Worm (Caenorhabditis elegans) whole organism, midembryonic: Measurements from ENCODE around the gene R102.2.

Experiments
- T22C8.4 ChIP-seq: fragments of 200-800 bp; sonication (Bioruptor generic); IDR thresholded peaks from 2 replicates; pipeline ENCODE4 v1.3.6; 2022; ENCODE audit warnings: missing genetic modification characterization, missing compliant biosample characterization
- cog-1 ChIP-seq: sonication (generic microtip); optimal IDR thresholded peaks from 2 replicates; lab custom pipeline; 2016; ENCODE audit warnings: missing genetic modification characterization, missing compliant biosample characterization
- flt-1 ChIP-seq: fragments of 200-800 bp; sonication (Bioruptor generic); IDR thresholded peaks from 2 replicates; pipeline ENCODE4 v1.3.6; 2022; ENCODE audit warnings: missing genetic modification characterization, missing compliant biosample characterization
- klf-2 ChIP-seq: fragments of 200-800 bp; sonication (Bioruptor generic); conservative IDR thresholded peaks from 2 replicates; pipeline ENCODE4 v1.3.6; 2022; ENCODE audit warnings: missing genetic modification reagents, missing genetic modification characterization, missing compliant biosample characterization
- med-1 ChIP-seq: sonication (generic microtip); optimal IDR thresholded peaks from 2 replicates; lab custom pipeline; 2017; ENCODE audit warnings: missing genetic modification characterization, mild to moderate bottlenecking, missing compliant biosample characterization, antibody characterized with exemption, missing genetic modification reagents; ENCODE audit not compliant: insufficient read depth
- ref-1 ChIP-seq: fragments of 200-800 bp; sonication (Bioruptor generic); conservative IDR thresholded peaks from 2 replicates; pipeline ENCODE4 v1.3.6; 2022; ENCODE audit warnings: missing genetic modification reagents, missing genetic modification characterization, missing compliant biosample characterization
- tab-1 ChIP-seq: fragments of 200-800 bp; sonication (Bioruptor generic); IDR thresholded peaks from 2 replicates; pipeline ENCODE4 v1.3.6; 2022; ENCODE audit warnings: missing genetic modification characterization, missing compliant biosample characterization
- ztf-23 ChIP-seq: fragments of 200-800 bp; sonication (Bioruptor generic); IDR thresholded peaks from 2 replicates; pipeline ENCODE4 v1.3.6; 2022; ENCODE audit warnings: missing genetic modification reagents, missing genetic modification characterization, missing compliant biosample characterization
- ztf-29 ChIP-seq: fragments of 200-800 bp; sonication (Bioruptor generic); IDR thresholded peaks from 2 replicates; pipeline ENCODE4 v1.3.6; 2022; ENCODE audit warnings: missing genetic modification reagents, missing genetic modification characterization, missing compliant biosample characterization

DNA sequence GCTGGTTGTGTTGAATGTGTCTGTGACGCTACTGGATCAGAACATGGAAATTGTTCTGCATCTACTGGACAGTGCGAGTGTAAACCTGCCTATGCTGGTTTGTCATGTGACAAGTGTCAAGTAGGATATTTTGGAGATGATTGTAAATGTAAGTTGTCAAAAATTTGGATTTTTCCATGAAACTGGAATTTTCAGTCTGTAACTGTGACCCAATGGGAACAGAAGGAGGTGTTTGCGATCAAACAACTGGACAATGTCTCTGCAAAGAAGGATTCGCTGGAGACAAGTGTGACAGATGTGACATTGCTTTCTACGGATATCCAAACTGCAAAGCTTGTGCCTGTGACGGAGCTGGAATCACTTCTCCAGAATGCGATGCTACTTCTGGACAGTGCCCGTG is 18.8 kb upstream of the R102.2 start:
- TF ChIP-seq ztf-29 (GFP tag; lab: Robert Waterston, UW) (no peak), klf-2 (no peak), ref-1 (GFP tag; lab: Robert Waterston, UW) (no peak), flt-1 (GFP tag; lab: Robert Waterston, UW) (no peak), T22C8.4 (no peak), ztf-23 (no peak), med-1 (GFP tag; lab: Kevin White, UChicago) (no peak), tab-1 (GFP tag; lab: Robert Waterston, UW) (no peak), cog-1 (tag; lab: Kevin White, UChicago) (no peak)
